Fruit fly (Drosophila melanogaster): ENCODE results near the gene CG12278.

Gene CG12278

DNA sequence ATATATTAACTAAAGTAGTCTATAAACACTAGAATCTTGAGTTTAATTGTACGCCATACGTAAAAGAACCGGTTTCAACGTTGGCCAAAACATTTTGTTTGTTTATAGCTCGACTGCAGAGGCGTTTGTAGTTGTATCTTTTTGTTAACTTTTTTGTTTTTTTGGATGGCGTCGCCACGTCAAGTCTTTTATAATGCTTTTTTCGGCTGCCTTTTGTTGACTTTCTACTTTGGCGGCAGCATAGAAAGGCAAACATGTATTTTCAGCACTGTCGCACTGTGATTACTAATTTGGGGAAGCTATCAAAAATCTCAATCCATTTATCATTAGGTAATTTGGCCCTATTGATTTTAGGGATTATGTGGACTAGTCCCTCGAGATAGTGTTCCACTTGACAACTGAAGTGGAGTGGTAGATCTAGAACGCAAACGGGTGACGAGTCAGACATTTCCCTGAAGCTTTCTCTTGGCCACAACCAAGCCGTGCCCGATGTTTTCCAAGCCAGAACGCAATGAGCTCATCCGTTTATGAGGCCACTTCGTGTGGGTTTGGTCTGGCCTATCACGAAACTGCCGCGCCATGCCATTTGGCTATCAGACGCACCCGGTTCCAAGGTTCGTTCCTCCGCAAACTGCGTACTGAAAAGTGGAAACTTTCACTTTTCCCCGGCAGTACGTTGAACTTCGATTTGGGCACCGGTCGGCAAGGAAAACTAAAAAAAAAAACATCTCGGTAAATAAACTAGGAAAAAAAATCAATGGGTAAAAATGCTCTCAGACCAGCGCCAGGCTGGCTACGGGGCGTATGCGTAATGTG, 22.8 kb downstream of the CG12278 start:
- TF ChIP-seq EcR (GFP tag; optimal IDR thresholded peaks at IDR 0.05) (no peak), CG15710 (tag; optimal IDR thresholded peaks at IDR 0.05) (no peak), CG13204 (GFP tag; optimal IDR thresholded peaks at IDR 0.05) (no peak), Pif1A (GFP tag; optimal IDR thresholded peaks at IDR 0.05) (no peak), gl (tag; optimal IDR thresholded peaks at IDR 0.05) (no peak), fd96Ca (GFP tag; IDR thresholded peaks at IDR 0.05) (no peak), CG34367 (tag; optimal IDR thresholded peaks at IDR 0.05) (no peak), CG10348 (GFP tag; IDR thresholded peaks at IDR 0.05) (no peak), CG32121 (GFP tag; IDR thresholded peaks at IDR 0.05) (no peak), CG4496 (GFP tag; IDR thresholded peaks at IDR 0.05) (peak; percentile 62; the same call in 2 of the 3 replicates), CG12605 (GFP tag; IDR thresholded peaks at IDR 0.05) (0 out of 2 replicates have a peak, but pooled peaks have one; percentile 13)

dm6 chr3R:21067543-21067942, 23.7 kb downstream of the CG12278 start:
- no peak for TF ChIP-seq CG32121 (GFP tag; IDR thresholded peaks at IDR 0.05)
- TF ChIP-seq EcR (GFP tag; optimal IDR thresholded peaks at IDR 0.05) = no peak
- no peak for TF ChIP-seq CG8159 (tag; optimal IDR thresholded peaks at IDR 0.05)
- TF ChIP-seq CG15710 (tag; optimal IDR thresholded peaks at IDR 0.05) = no peak
- TF ChIP-seq CG34367 (tag; optimal IDR thresholded peaks at IDR 0.05) = no peak
- no peak for TF ChIP-seq CG17806 (tag; optimal IDR thresholded peaks at IDR 0.05)
- TF ChIP-seq Pif1A (GFP tag; optimal IDR thresholded peaks at IDR 0.05) = no peak
- no peak for TF ChIP-seq rn (GFP tag; IDR thresholded peaks at IDR 0.05)
- no peak for TF ChIP-seq CG13204 (GFP tag; optimal IDR thresholded peaks at IDR 0.05)

dm6 chr3R:21069742-21070141, 25.9 kb downstream of the CG12278 start:
- TF ChIP-seq Pif1B (GFP tag; optimal IDR thresholded peaks at IDR 0.05) (no peak), Ets98B (GFP tag; IDR thresholded peaks at IDR 0.05) (no peak), D1 (tag; optimal IDR thresholded peaks at IDR 0.05) (peak; percentile 58)

DNA sequence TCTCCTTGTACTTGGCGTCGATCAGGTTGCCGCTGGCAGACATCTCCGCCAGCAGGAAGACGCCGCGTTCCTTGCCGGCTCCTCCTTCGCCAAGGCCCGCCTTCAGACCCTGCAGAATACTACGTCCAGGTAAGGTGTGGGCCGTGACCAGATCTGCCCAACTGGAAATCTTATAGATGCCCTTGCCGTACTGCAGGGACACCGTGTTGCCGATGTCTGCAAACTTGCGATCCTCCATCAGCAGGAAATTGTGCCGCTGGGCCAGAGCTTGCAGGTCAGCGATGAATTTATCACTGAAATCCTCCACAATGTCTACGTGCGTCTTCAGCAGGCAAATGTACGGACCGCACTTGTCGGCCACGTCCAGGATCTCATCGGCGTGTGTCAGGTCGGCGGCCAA, 27.4 kb downstream of the CG12278 start:
- TF ChIP-seq fd96Ca (GFP tag; IDR thresholded peaks at IDR 0.05) (no peak), Snoo (tag; optimal IDR thresholded peaks at IDR 0.05) (no peak), CG14655 (GFP tag; optimal IDR thresholded peaks at IDR 0.05) (no peak), EcR (GFP tag; optimal IDR thresholded peaks at IDR 0.05) (no peak), CG13204 (GFP tag; optimal IDR thresholded peaks at IDR 0.05) (no peak), D1 (tag; optimal IDR thresholded peaks at IDR 0.05) (no peak), CG17806 (tag; optimal IDR thresholded peaks at IDR 0.05) (no peak), CG4496 (GFP tag; IDR thresholded peaks at IDR 0.05) (no peak), CG34367 (tag; optimal IDR thresholded peaks at IDR 0.05) (no peak), gl (tag; optimal IDR thresholded peaks at IDR 0.05) (no peak), Pif1B (GFP tag; optimal IDR thresholded peaks at IDR 0.05) (no peak), CG8159 (tag; optimal IDR thresholded peaks at IDR 0.05) (no peak), rn (GFP tag; IDR thresholded peaks at IDR 0.05) (no peak), CG10348 (GFP tag; IDR thresholded peaks at IDR 0.05) (no peak)

dm6 chr3R:21071943-21072500, 28.2 kb downstream of the CG12278 start:
- no peak for TF ChIP-seq gl (tag; optimal IDR thresholded peaks at IDR 0.05)
- TF ChIP-seq Pif1A (GFP tag; optimal IDR thresholded peaks at IDR 0.05) = no peak
- no peak for TF ChIP-seq CG14655 (GFP tag; optimal IDR thresholded peaks at IDR 0.05)
- no peak for TF ChIP-seq fd96Ca (GFP tag; IDR thresholded peaks at IDR 0.05)
- no peak for TF ChIP-seq CG8301 (tag; optimal IDR thresholded peaks at IDR 0.05)
- no peak for TF ChIP-seq CG32121 (GFP tag; IDR thresholded peaks at IDR 0.05)
- no peak for TF ChIP-seq EcR (GFP tag; optimal IDR thresholded peaks at IDR 0.05)
- TF ChIP-seq CG12605 (GFP tag; IDR thresholded peaks at IDR 0.05) = no peak
- no peak for TF ChIP-seq CG15710 (tag; optimal IDR thresholded peaks at IDR 0.05)
- TF ChIP-seq Ets98B (GFP tag; IDR thresholded peaks at IDR 0.05) = no peak
- TF ChIP-seq CG8159 (tag; optimal IDR thresholded peaks at IDR 0.05) = no peak
- TF ChIP-seq Snoo (tag; optimal IDR thresholded peaks at IDR 0.05) = no peak
- no peak for TF ChIP-seq Pif1B (GFP tag; optimal IDR thresholded peaks at IDR 0.05)
- no peak for TF ChIP-seq rn (GFP tag; IDR thresholded peaks at IDR 0.05)
- no peak for TF ChIP-seq CG10348 (GFP tag; IDR thresholded peaks at IDR 0.05)
- TF ChIP-seq CG17806 (tag; optimal IDR thresholded peaks at IDR 0.05) = no peak

dm6 chr3R:21073141-21073540, 29.3 kb downstream of the CG12278 start, which contains the start of gene r-l:
Gene r-l, minus strand, starts transcription at chr3R:21073319.
- peak; percentile 22 for TF ChIP-seq EcR (GFP tag; optimal IDR thresholded peaks at IDR 0.05)
- TF ChIP-seq Ets98B (GFP tag; IDR thresholded peaks at IDR 0.05) = no peak
- no peak for TF ChIP-seq CG34367 (tag; optimal IDR thresholded peaks at IDR 0.05)

- TF ChIP-seq fd96Ca (GFP tag; IDR thresholded peaks at IDR 0.05) (no peak), rn (GFP tag; IDR thresholded peaks at IDR 0.05) (no peak), CG15710 (tag; optimal IDR thresholded peaks at IDR 0.05) (no peak), EcR (GFP tag; optimal IDR thresholded peaks at IDR 0.05) (no peak), gl (tag; optimal IDR thresholded peaks at IDR 0.05) (no peak), CG9948 (tag; optimal IDR thresholded peaks at IDR 0.05) (no peak), CG12605 (GFP tag; IDR thresholded peaks at IDR 0.05) (no peak), CG14655 (GFP tag; optimal IDR thresholded peaks at IDR 0.05) (no peak), Pif1B (GFP tag; optimal IDR thresholded peaks at IDR 0.05) (no peak), CG8301 (tag; optimal IDR thresholded peaks at IDR 0.05) (no peak), Ets98B (GFP tag; IDR thresholded peaks at IDR 0.05) (no peak), CG10348 (GFP tag; IDR thresholded peaks at IDR 0.05) (no peak), D1 (tag; optimal IDR thresholded peaks at IDR 0.05) (no peak), CG32121 (GFP tag; IDR thresholded peaks at IDR 0.05) (no peak), CG17806 (tag; optimal IDR thresholded peaks at IDR 0.05) (no peak), Snoo (tag; optimal IDR thresholded peaks at IDR 0.05) (no peak), CG4496 (GFP tag; IDR thresholded peaks at IDR 0.05) (no peak), Pif1A (GFP tag; optimal IDR thresholded peaks at IDR 0.05) (no peak)
Measured at dm6 chr3R:21073707-21074106, 29.8 kb downstream of the CG12278 start, which contains the start of gene dmrt93B. Gene dmrt93B, plus strand, starts transcription at chr3R:21074007.
